Worm (Caenorhabditis elegans) whole organism, L4 larva: Measurements from ENCODE around the gene str-139.

Experiments
- F26F4.8 ChIP-seq: fragments of 200-800 bp; sonication (Bioruptor generic); conservative IDR thresholded peaks from 2 replicates; pipeline ENCODE4 v1.3.6; 2022; ENCODE audit warnings: missing genetic modification characterization, missing compliant biosample characterization
- F49E8.2 ChIP-seq: sonication (generic microtip); optimal IDR thresholded peaks from 2 replicates; lab custom pipeline; 2016; ENCODE audit warnings: missing compliant biosample characterization, mild to moderate bottlenecking, missing genetic modification characterization, borderline replicate concordance
- T26A8.4 ChIP-seq: fragments of 200-800 bp; sonication (Bioruptor generic); IDR thresholded peaks from 2 replicates; pipeline ENCODE4 v1.3.6; 2022; ENCODE audit warnings: missing genetic modification characterization, missing compliant biosample characterization
- Y105C5A.15 ChIP-seq: fragments of 200-800 bp; sonication (Bioruptor generic); IDR thresholded peaks from 2 replicates; pipeline ENCODE4 v1.3.6; 2022; ENCODE audit warnings: missing genetic modification characterization, missing compliant biosample characterization
- Y5F2A.4 ChIP-seq: fragments of 200-800 bp; sonication (Bioruptor generic); optimal IDR thresholded peaks from 2 replicates; lab custom pipeline; 2018; ENCODE audit warnings: mild to moderate bottlenecking, missing genetic modification characterization, missing compliant biosample characterization
- ZK546.5 ChIP-seq, 2 experiments: sonication (generic microtip); optimal IDR thresholded peaks; 2 replicates each; lab custom pipeline; 2017; ENCODE audit warnings: missing biosample characterization in 2 of 2, missing genetic modification characterization in 2 of 2
- aha-1 ChIP-seq: fragments of 150-350 bp; peaks from one replicate; lab custom pipeline; 2014; ENCODE audit warnings: missing biosample characterization, missing genetic modification characterization
- arid-1 ChIP-seq: fragments of 200-800 bp; sonication (Bioruptor generic); conservative IDR thresholded peaks from 2 replicates; pipeline ENCODE4 v1.3.6; 2022; ENCODE audit warnings: missing genetic modification reagents, missing genetic modification characterization, missing compliant biosample characterization
- attf-4 ChIP-seq: sonication (generic microtip); optimal IDR thresholded peaks from 3 replicates; lab custom pipeline; 2017; ENCODE audit warnings: missing biosample characterization, missing genetic modification characterization
- ceh-20 ChIP-seq: fragments of 200-800 bp; sonication (Bioruptor generic); IDR thresholded peaks from 2 replicates; pipeline ENCODE4 v1.3.6; 2022; ENCODE audit warnings: missing genetic modification reagents, missing genetic modification characterization, missing compliant biosample characterization
- ceh-28 ChIP-seq: fragments of 150-350 bp; optimal IDR thresholded peaks from 2 replicates; lab custom pipeline; 2014; ENCODE audit warnings: missing biosample characterization, missing genetic modification reagents, missing genetic modification characterization
- ceh-62 ChIP-seq: sonication (generic microtip); optimal IDR thresholded peaks from 2 replicates; lab custom pipeline; 2017; ENCODE audit warnings: missing biosample characterization, missing genetic modification characterization
- daf-12 ChIP-seq: fragments of 150-350 bp; optimal IDR thresholded peaks from 2 replicates; lab custom pipeline; 2014; ENCODE audit warnings: missing biosample characterization, missing genetic modification reagents, missing genetic modification characterization
- daf-16 ChIP-seq, 3 experiments: sonication (generic microtip); optimal IDR thresholded peaks; 2 replicates each; lab custom pipeline; 2016 to 2017; ENCODE audit warnings: missing genetic modification characterization in 3 of 3, missing genetic modification reagents in 3 of 3, mild to moderate bottlenecking in 2 of 3, missing compliant biosample characterization in 2 of 3, missing biosample characterization in 1 of 3, moderate library complexity in 1 of 3
- daf-19 ChIP-seq: fragments of 200-800 bp; sonication (Bioruptor generic); conservative IDR thresholded peaks from 2 replicates; pipeline ENCODE4 v1.3.6; 2022; ENCODE audit warnings: missing genetic modification characterization, missing compliant biosample characterization
- dmd-6 ChIP-seq: fragments of 200-800 bp; sonication (Bioruptor generic); IDR thresholded peaks from 2 replicates; pipeline ENCODE4 v1.3.6; 2022; ENCODE audit warnings: missing genetic modification reagents, missing genetic modification characterization, missing compliant biosample characterization
- dmd-9 ChIP-seq: fragments of 200-800 bp; sonication (Bioruptor generic); IDR thresholded peaks from 2 replicates; pipeline ENCODE4 v1.3.6; 2022; ENCODE audit warnings: missing genetic modification reagents, missing genetic modification characterization, missing compliant biosample characterization
- dve-1 ChIP-seq: sonication (generic microtip); optimal IDR thresholded peaks from 2 replicates; lab custom pipeline; 2017; ENCODE audit warnings: antibody characterized with exemption, mild to moderate bottlenecking, missing genetic modification characterization, missing compliant biosample characterization; ENCODE audit not compliant: insufficient read depth
- fkh-10 ChIP-seq: fragments of 150-350 bp; optimal IDR thresholded peaks from 2 replicates; lab custom pipeline; 2014; ENCODE audit warnings: missing biosample characterization, missing genetic modification reagents, missing genetic modification characterization
- hif-1 ChIP-seq, 2 experiments: sonication (generic microtip); optimal IDR thresholded peaks; 2 replicates each; lab custom pipeline; 2016 to 2017; ENCODE audit warnings: missing compliant biosample characterization in 2 of 2, missing genetic modification characterization in 2 of 2, missing genetic modification reagents in 2 of 2, missing genotype in 2 of 2, mild to moderate bottlenecking in 1 of 2
- hlh-11 ChIP-seq: fragments of 200-800 bp; sonication (Bioruptor generic); optimal IDR thresholded peaks from 2 replicates; lab custom pipeline; 2018; ENCODE audit warnings: mild to moderate bottlenecking, missing genetic modification characterization, missing compliant biosample characterization
- hmg-1.1 ChIP-seq: fragments of 200-800 bp; sonication (Bioruptor generic); IDR thresholded peaks from 2 replicates; pipeline ENCODE4 v1.3.6; 2022; ENCODE audit warnings: missing genetic modification reagents, missing genetic modification characterization, missing compliant biosample characterization
- lin-1 ChIP-seq: fragments of 200-800 bp; sonication (Bioruptor generic); IDR thresholded peaks from 2 replicates; pipeline ENCODE4 v1.3.6; 2022; ENCODE audit warnings: missing genetic modification reagents, missing genetic modification characterization, missing compliant biosample characterization
- lin-29 ChIP-seq: fragments of 200-800 bp; sonication (Bioruptor generic); IDR thresholded peaks from 2 replicates; pipeline ENCODE4 v1.3.6; 2022; ENCODE audit warnings: missing genetic modification reagents, missing genetic modification characterization, missing compliant biosample characterization
- lin-38 ChIP-seq: fragments of 200-800 bp; sonication (Bioruptor generic); IDR thresholded peaks from 2 replicates; pipeline ENCODE4 v1.3.6; 2022; ENCODE audit warnings: missing genetic modification reagents, missing genetic modification characterization, missing compliant biosample characterization
- lin-39 ChIP-seq: fragments of 150-350 bp; optimal IDR thresholded peaks from 2 replicates; lab custom pipeline; 2014; ENCODE audit warnings: missing biosample characterization, missing genetic modification reagents, missing genetic modification characterization
- lsy-2 ChIP-seq, 2 experiments: fragments of 150-350 bp in 1 of 2; sonication (generic microtip) in 1 of 2; optimal IDR thresholded peaks; 2 replicates each; lab custom pipeline; 2014 to 2017; ENCODE audit warnings: missing biosample characterization in 2 of 2, missing genetic modification characterization in 2 of 2
- madf-9 ChIP-seq: fragments of 200-800 bp; sonication (Bioruptor generic); conservative IDR thresholded peaks from 2 replicates; pipeline ENCODE4 v1.3.6; 2022; ENCODE audit warnings: missing genetic modification reagents, missing genetic modification characterization, missing compliant biosample characterization
- mep-1 ChIP-seq: fragments of 150-350 bp; sonication (generic microtip); optimal IDR thresholded peaks from 3 replicates; lab custom pipeline; 2014; ENCODE audit warnings: missing biosample characterization, missing genetic modification characterization
- mes-2 ChIP-seq: sonication (generic microtip); optimal IDR thresholded peaks from 2 replicates; lab custom pipeline; 2016; ENCODE audit warnings: missing genotype, mild to moderate bottlenecking, missing genetic modification characterization, missing compliant biosample characterization; ENCODE audit not compliant: poor library complexity, severe bottlenecking
- nhr-10 ChIP-seq: fragments of 150-350 bp; optimal IDR thresholded peaks from 2 replicates; lab custom pipeline; 2014; ENCODE audit warnings: missing biosample characterization, missing genetic modification characterization
- nhr-11 ChIP-seq: fragments of 150-350 bp; optimal IDR thresholded peaks from 2 replicates; lab custom pipeline; 2014; ENCODE audit warnings: missing biosample characterization, missing genetic modification characterization
- nhr-111 ChIP-seq: fragments of 200-800 bp; sonication (Bioruptor generic); optimal IDR thresholded peaks from 2 replicates; lab custom pipeline; 2018; ENCODE audit warnings: mild to moderate bottlenecking, missing genetic modification characterization, missing compliant biosample characterization
- nhr-28 ChIP-seq: fragments of 150-350 bp; optimal IDR thresholded peaks from 2 replicates; lab custom pipeline; 2014; ENCODE audit warnings: missing biosample characterization, missing genetic modification characterization
- nhr-6 ChIP-seq: fragments of 150-350 bp; optimal IDR thresholded peaks from 2 replicates; lab custom pipeline; 2014; ENCODE audit warnings: missing biosample characterization, missing genetic modification characterization
- nhr-76 ChIP-seq: fragments of 150-350 bp; optimal IDR thresholded peaks from 2 replicates; lab custom pipeline; 2014; ENCODE audit warnings: missing biosample characterization, missing genetic modification characterization
- php-3 ChIP-seq: fragments of 200-800 bp; sonication (Bioruptor generic); IDR thresholded peaks from 2 replicates; pipeline ENCODE4 v1.3.6; 2022; ENCODE audit warnings: missing genetic modification reagents, missing genetic modification characterization, missing compliant biosample characterization
- pqm-1 ChIP-seq: sonication (generic microtip); optimal IDR thresholded peaks from 2 replicates; lab custom pipeline; 2017; ENCODE audit warnings: missing biosample characterization, missing genetic modification characterization
- set-16 ChIP-seq: fragments of 200-800 bp; sonication (Bioruptor generic); IDR thresholded peaks from 2 replicates; pipeline ENCODE4 v1.3.6; 2022; ENCODE audit warnings: missing genetic modification reagents, missing genetic modification characterization, missing compliant biosample characterization
- skn-1 ChIP-seq: fragments of 150-350 bp; optimal IDR thresholded peaks from 2 replicates; lab custom pipeline; 2014; ENCODE audit warnings: missing biosample characterization, missing genetic modification characterization
- snpc-1.2 ChIP-seq: fragments of 200-800 bp; sonication (Bioruptor generic); IDR thresholded peaks from 2 replicates; pipeline ENCODE4 v1.3.6; 2022; ENCODE audit warnings: missing genetic modification reagents, missing genetic modification characterization, missing compliant biosample characterization
- unc-130 ChIP-seq: sonication (generic microtip); optimal IDR thresholded peaks from 2 replicates; lab custom pipeline; 2016; ENCODE audit warnings: missing genetic modification reagents, missing genetic modification characterization, missing compliant biosample characterization
- zfp-2 ChIP-seq: sonication (generic microtip); optimal IDR thresholded peaks from 2 replicates; lab custom pipeline; 2016; ENCODE audit warnings: mild to moderate bottlenecking, missing genetic modification characterization, missing compliant biosample characterization
- zfp-3 ChIP-seq: fragments of 200-800 bp; sonication (Bioruptor generic); conservative IDR thresholded peaks from 2 replicates; pipeline ENCODE4 v1.3.6; 2022; ENCODE audit warnings: missing genetic modification reagents, missing genetic modification characterization, missing compliant biosample characterization
- ztf-11 ChIP-seq: fragments of 150-350 bp; optimal IDR thresholded peaks from 2 replicates; lab custom pipeline; 2014; ENCODE audit warnings: missing biosample characterization, missing genetic modification characterization
- ztf-7 ChIP-seq: fragments of 150-350 bp; optimal IDR thresholded peaks from 2 replicates; lab custom pipeline; 2014; ENCODE audit warnings: missing biosample characterization, missing genetic modification characterization

The str-139 gene

DNA sequence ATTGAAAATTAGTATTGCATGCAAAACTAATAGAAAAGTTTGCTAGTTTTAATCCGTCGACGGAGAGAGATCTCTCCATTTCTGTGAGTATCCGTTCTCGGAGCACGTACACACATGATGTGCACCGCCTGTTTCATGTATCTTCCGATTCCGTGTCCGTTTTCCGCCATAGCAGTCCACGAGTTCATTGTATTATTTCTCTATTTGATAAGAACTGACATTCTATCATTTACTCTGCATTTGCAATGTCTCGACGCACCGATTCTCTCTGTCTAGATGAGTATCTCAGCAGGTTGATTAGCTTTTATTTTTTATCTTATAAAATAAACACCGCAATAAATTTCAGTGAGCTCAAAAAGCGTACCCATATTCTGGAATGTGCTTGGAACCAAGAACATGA lies 43.1 kb downstream of the str-139 start (continued):
- TF ChIP-seq mep-1 (tag; lab: Kevin White, UChicago) (no peak), nhr-10 (tag; lab: Kevin White, UChicago) (no peak), hmg-1.1 (no peak), snpc-1.2 (GFP tag; lab: Robert Waterston, UW) (no peak), lin-39 (tag; lab: Kevin White, UChicago) (no peak), pqm-1 (tag; lab: Kevin White, UChicago) (peak; percentile 37), lsy-2 (tag; optimal IDR thresholded peaks at IDR 0.05; lab: Kevin White, UChicago) (no peak), ztf-7 (tag; lab: Kevin White, UChicago) (no peak), F49E8.2 (tag; lab: Kevin White, UChicago) (no peak), ceh-20 (GFP tag; lab: Robert Waterston, UW) (no peak), daf-16 (GFP tag; optimal IDR thresholded peaks at IDR 0.05; lab: Kevin White, UChicago) (no peak), daf-16 (tag; optimal IDR thresholded peaks at IDR 0.05; lab: Kevin White, UChicago) (peak; percentile 5), dmd-9 (GFP tag; lab: Robert Waterston, UW) (no peak), lin-29 (GFP tag; lab: Robert Waterston, UW) (no peak), aha-1 (tag; lab: Kevin White, UChicago) (no peak), ztf-11 (tag; lab: Kevin White, UChicago) (no peak), hlh-11 (tag; lab: Kevin White, UChicago) (peak; percentile 17), Y5F2A.4 (GFP tag; lab: Kevin White, UChicago) (no peak), ZK546.5 (tag; optimal IDR thresholded peaks at IDR 0.05; lab: Kevin White, UChicago) (no peak), lin-38 (GFP tag; lab: Robert Waterston, UW) (no peak), zfp-2 (tag; lab: Kevin White, UChicago) (no peak), nhr-28 (tag; lab: Kevin White, UChicago) (peak; percentile 40), daf-19 (GFP tag; lab: Robert Waterston, UW) (no peak), set-16 (GFP tag; lab: Robert Waterston, UW) (no peak), zfp-3 (GFP tag; lab: Robert Waterston, UW) (no peak), nhr-76 (no peak), hif-1 (tag; optimal IDR thresholded peaks at IDR 0.05; lab: Kevin White, UChicago) (no peak), dmd-6 (GFP tag; lab: Robert Waterston, UW) (peak; percentile 54), nhr-111 (GFP tag; lab: Kevin White, UChicago) (no peak), unc-130 (GFP tag; lab: Kevin White, UChicago) (no peak)

ce11 chrV:8017924-8018323 lies 44.0 kb downstream of the str-139 start:
- TF ChIP-seq lin-1 (GFP tag; lab: Robert Waterston, UW) = 0 out of 2 replicates have a peak, but pooled peaks have one; percentile 17
- peak; percentile 81 for TF ChIP-seq nhr-28 (tag; lab: Kevin White, UChicago)
- TF ChIP-seq nhr-6 (tag; lab: Kevin White, UChicago) = peak; percentile 12
- TF ChIP-seq ZK546.5 (tag; optimal IDR thresholded peaks at IDR 0.05; lab: Kevin White, UChicago) = no peak
- TF ChIP-seq hlh-11 (tag; lab: Kevin White, UChicago) = peak; percentile 65
- TF ChIP-seq mep-1 (tag; lab: Kevin White, UChicago) = peak; percentile 1
- TF ChIP-seq ceh-62 (tag; lab: Kevin White, UChicago) = no peak
- TF ChIP-seq arid-1 = no peak
- no peak for TF ChIP-seq daf-16 (GFP tag; optimal IDR thresholded peaks at IDR 0.05; lab: Kevin White, UChicago)
- TF ChIP-seq daf-16 (tag; optimal IDR thresholded peaks at IDR 0.05; lab: Kevin White, UChicago) = peak; percentile 39
- peak; percentile 75 for TF ChIP-seq dmd-6 (GFP tag; lab: Robert Waterston, UW)
- no peak for TF ChIP-seq ztf-7 (tag; lab: Kevin White, UChicago)
- TF ChIP-seq ceh-28 (tag; lab: Kevin White, UChicago) = no peak
- TF ChIP-seq dve-1 (tag; lab: Kevin White, UChicago) = peak; percentile 28
- peak; percentile 61 for TF ChIP-seq php-3 (GFP tag; lab: Robert Waterston, UW)
- peak; percentile 87 for TF ChIP-seq pqm-1 (tag; lab: Kevin White, UChicago)

DNA sequence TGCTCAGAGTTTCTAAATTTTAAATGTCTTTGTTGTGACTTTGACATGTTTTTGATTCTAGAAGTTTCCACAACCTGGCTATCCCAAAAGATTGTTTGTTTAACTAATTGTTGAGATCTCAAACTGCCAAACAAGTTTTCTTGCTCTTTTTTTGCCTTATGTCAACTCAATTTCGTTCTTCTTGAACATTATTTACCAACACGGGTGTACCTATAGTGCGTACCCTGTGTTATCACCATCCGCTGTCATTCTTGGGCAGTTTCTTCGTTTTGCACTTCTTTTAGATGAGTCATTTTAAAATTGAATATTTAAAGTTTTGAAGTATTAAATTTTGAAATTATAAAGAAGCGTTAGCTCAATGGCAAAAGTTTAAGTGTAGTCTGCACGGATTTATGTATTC lies 45.0 kb downstream of the str-139 start, which contains the start of gene sptl-2:
TSS of gene sptl-2 (plus strand) at position 280 of the 400 bp plus-strand sequence.
- TF ChIP-seq madf-9 (GFP tag; lab: Robert Waterston, UW) (no peak), T26A8.4 (GFP tag; lab: Robert Waterston, UW) (no peak), mep-1 (tag; lab: Kevin White, UChicago) (peak; percentile 4), attf-4 (tag; lab: Kevin White, UChicago) (no peak), daf-12 (tag; lab: Kevin White, UChicago) (no peak), Y105C5A.15 (GFP tag; lab: Robert Waterston, UW) (no peak), F26F4.8 (GFP tag; lab: Robert Waterston, UW) (no peak), mes-2 (tag; lab: Kevin White, UChicago) (peak; percentile 8), dve-1 (tag; lab: Kevin White, UChicago) (peak; percentile 15), skn-1 (tag; lab: Kevin White, UChicago) (no peak), pqm-1 (tag; lab: Kevin White, UChicago) (peak; percentile 84), nhr-28 (tag; lab: Kevin White, UChicago) (peak; percentile 59), nhr-11 (tag; lab: Kevin White, UChicago) (no peak), fkh-10 (GFP tag; lab: Kevin White, UChicago) (no peak), daf-16 (GFP tag; optimal IDR thresholded peaks at IDR 0.05; lab: Kevin White, UChicago) (no peak), daf-16 (tag; optimal IDR thresholded peaks at IDR 0.05; lab: Kevin White, UChicago) (peak; percentile 40)
